Fruit fly (Drosophila melanogaster): Measurements from ENCODE around the gene Mesh1.

Gene Mesh1

dm6 chr3R:29194957-29195356 is 7.4 kb downstream of the Mesh1 start, which contains the start of gene jus:
TSS of gene jus (minus strand) at chr3R:29194994.
- no peak for TF ChIP-seq Atf3 (GFP tag; optimal IDR thresholded peaks at IDR 0.05)
- no peak for TF ChIP-seq pnt (GFP tag; optimal IDR thresholded peaks at IDR 0.05)
- TF ChIP-seq ewg (GFP tag; optimal IDR thresholded peaks at IDR 0.05): peak; percentile 76
- TF ChIP-seq Hey (tag; optimal IDR thresholded peaks at IDR 0.05): no peak
- no peak for TF ChIP-seq HmgD (GFP tag; optimal IDR thresholded peaks at IDR 0.05)
- peak; percentile 9 for TF ChIP-seq CG18619 (GFP tag; optimal IDR thresholded peaks at IDR 0.05)
- no peak for TF ChIP-seq sr (GFP tag; IDR thresholded peaks at IDR 0.05)
- TF ChIP-seq grau (tag; optimal IDR thresholded peaks at IDR 0.05): no peak
- no peak for TF ChIP-seq wor (GFP tag; IDR thresholded peaks at IDR 0.05)
- no peak for TF ChIP-seq Spps (tag; optimal IDR thresholded peaks at IDR 0.05)
- peak; percentile 15 for TF ChIP-seq CG15514 (GFP tag; optimal IDR thresholded peaks at IDR 0.05)
- TF ChIP-seq Hmx (GFP tag; optimal IDR thresholded peaks at IDR 0.05): no peak
- TF ChIP-seq CG2129 (GFP tag; IDR thresholded peaks at IDR 0.05; ENCODE audit: partially characterized antibody): no peak
- no peak for TF ChIP-seq CG2199 (GFP tag; IDR thresholded peaks at IDR 0.05)
- TF ChIP-seq row (GFP tag; IDR thresholded peaks at IDR 0.05): 0 out of 3 replicates have a peak, but pooled peaks have one; percentile 17
- no peak for TF ChIP-seq CG9876 (GFP tag; optimal IDR thresholded peaks at IDR 0.05)
- no peak for TF ChIP-seq Taf1 (GFP tag; IDR thresholded peaks at IDR 0.05)
- peak; percentile 55 for TF ChIP-seq Med (GFP tag)
- TF ChIP-seq CG18599 (GFP tag; optimal IDR thresholded peaks at IDR 0.05): peak; percentile 18
- TF ChIP-seq Max (GFP tag; optimal IDR thresholded peaks at IDR 0.05): no peak
- no peak for TF ChIP-seq ro (GFP tag; IDR thresholded peaks at IDR 0.05)
- TF ChIP-seq az2 (GFP tag; optimal IDR thresholded peaks at IDR 0.05): no peak
- no peak for TF ChIP-seq CG5953 (GFP tag; IDR thresholded peaks at IDR 0.05)
- TF ChIP-seq gro (GFP tag; optimal IDR thresholded peaks at IDR 0.05): no peak
- peak; percentile 73 for TF ChIP-seq Deaf1 (tag; optimal IDR thresholded peaks at IDR 0.05)
- TF ChIP-seq trh (GFP tag; optimal IDR thresholded peaks at IDR 0.05): no peak
- TF ChIP-seq crol (GFP tag; IDR thresholded peaks at IDR 0.05): peak; percentile 89
- no peak for TF ChIP-seq Scr (GFP tag; IDR thresholded peaks at IDR 0.05; ENCODE audit: partially characterized antibody)
- no peak for TF ChIP-seq kay (GFP tag; optimal IDR thresholded peaks at IDR 0.05)
- 0 out of 2 replicates have a peak, but pooled peaks have one; percentile 45 for TF ChIP-seq CG16779 (GFP tag; IDR thresholded peaks at IDR 0.05)
- no peak for TF ChIP-seq ash1 (GFP tag; optimal IDR thresholded peaks at IDR 0.05)
- no peak for TF ChIP-seq nerfin-1 (tag; optimal IDR thresholded peaks at IDR 0.05)
- TF ChIP-seq CG4730 (GFP tag; IDR thresholded peaks at IDR 0.05): no peak
- peak; percentile 33 for TF ChIP-seq CG7556 (GFP tag; optimal IDR thresholded peaks at IDR 0.05)
- no peak for TF ChIP-seq schlank (tag; optimal IDR thresholded peaks at IDR 0.05)
- 0 out of 4 replicates have a peak, but pooled peaks have one; percentile 44 for TF ChIP-seq chinmo (GFP tag; IDR thresholded peaks at IDR 0.05; ENCODE audit: partially characterized antibody)
- peak; percentile 35 for TF ChIP-seq Hmr (GFP tag; optimal IDR thresholded peaks at IDR 0.05)
- no peak for TF ChIP-seq CG17328 (GFP tag; IDR thresholded peaks at IDR 0.05)
- no peak for TF ChIP-seq CG15269 (tag; optimal IDR thresholded peaks at IDR 0.05)
- peak; percentile 14 for TF ChIP-seq abd-A (tag; optimal IDR thresholded peaks at IDR 0.05)
- TF ChIP-seq fu2 (GFP tag; optimal IDR thresholded peaks at IDR 0.05): no peak
- no peak for TF ChIP-seq CG8290 (GFP tag; optimal IDR thresholded peaks at IDR 0.05)
- no peak for TF ChIP-seq CG8290 (tag; optimal IDR thresholded peaks at IDR 0.05)
- TF ChIP-seq Fer3 (tag; optimal IDR thresholded peaks at IDR 0.05): no peak
- no peak for TF ChIP-seq Hsf (GFP tag; optimal IDR thresholded peaks at IDR 0.05)
